Fruit fly (Drosophila melanogaster): ENCODE results near the gene CG5023.
A peak's percentile ranks its signal among the peaks of the same experiment; 100 is the strongest.

The CG5023 gene

DNA sequence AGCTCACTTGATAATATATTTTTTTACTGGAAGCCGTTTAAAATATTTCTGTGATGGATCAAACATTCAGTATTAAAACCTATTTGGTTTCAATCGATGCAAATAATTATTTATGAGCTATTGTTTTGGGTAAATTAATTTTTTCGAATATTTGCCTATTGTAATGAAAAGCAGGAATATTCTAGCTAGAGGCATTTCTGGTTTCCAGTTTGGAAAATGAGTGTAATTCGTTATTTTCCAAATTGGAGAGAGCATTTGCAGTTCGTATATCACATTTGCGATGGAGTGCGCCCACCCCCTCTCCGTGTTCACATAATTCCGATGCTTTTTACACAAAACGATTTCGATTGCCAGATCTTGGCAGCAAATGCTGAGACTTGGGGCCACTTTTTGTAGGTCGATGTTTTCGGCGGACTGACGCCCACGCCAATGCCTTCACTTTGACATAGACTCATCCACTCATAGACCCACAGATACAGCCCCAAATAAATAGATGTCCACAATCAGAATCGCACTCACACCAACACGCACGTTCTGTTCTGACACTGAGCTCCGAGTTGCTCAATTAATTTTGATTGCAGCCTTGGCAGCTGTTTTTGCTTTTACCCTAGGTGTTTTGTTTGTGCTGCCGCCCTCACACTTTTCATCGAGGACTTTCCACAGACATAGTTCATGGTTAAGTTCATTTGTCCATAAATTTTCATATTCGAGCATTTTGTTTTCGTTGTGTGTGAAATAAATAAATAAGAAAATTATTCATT is 1.4 kb upstream of the CG5023 start:
- TF ChIP-seq sv (GFP tag; optimal IDR thresholded peaks at IDR 0.05) (no peak), foxo (GFP tag; optimal IDR thresholded peaks at IDR 0.05) (no peak), GATAd (GFP tag; optimal IDR thresholded peaks at IDR 0.05) (no peak), Sp1 (GFP tag; optimal IDR thresholded peaks at IDR 0.05) (no peak), Abd-B (GFP tag; optimal IDR thresholded peaks at IDR 0.05) (no peak), tai (GFP tag; optimal IDR thresholded peaks at IDR 0.05) (no peak), Rel (GFP tag; optimal IDR thresholded peaks at IDR 0.05) (no peak), Rel (tag; optimal IDR thresholded peaks at IDR 0.05) (no peak), Hnf4 (GFP tag; optimal IDR thresholded peaks at IDR 0.05) (no peak), OdsH (GFP tag; optimal IDR thresholded peaks at IDR 0.05) (no peak), Dif (GFP tag; optimal IDR thresholded peaks at IDR 0.05; ENCODE audit: partially characterized antibody) (no peak), Dfd (GFP tag; optimal IDR thresholded peaks at IDR 0.05) (no peak), jim (GFP tag; optimal IDR thresholded peaks at IDR 0.05) (no peak), lola (GFP tag; optimal IDR thresholded peaks at IDR 0.05) (no peak), brk (GFP tag; optimal IDR thresholded peaks at IDR 0.05) (no peak), fru (GFP tag; optimal IDR thresholded peaks at IDR 0.05) (no peak), woc (GFP tag; optimal IDR thresholded peaks at IDR 0.05) (no peak), dl (GFP tag; optimal IDR thresholded peaks at IDR 0.05; ENCODE audit: insufficient read depth in 1 of 2, partially characterized antibody in 2 of 2) (no peak)

DNA sequence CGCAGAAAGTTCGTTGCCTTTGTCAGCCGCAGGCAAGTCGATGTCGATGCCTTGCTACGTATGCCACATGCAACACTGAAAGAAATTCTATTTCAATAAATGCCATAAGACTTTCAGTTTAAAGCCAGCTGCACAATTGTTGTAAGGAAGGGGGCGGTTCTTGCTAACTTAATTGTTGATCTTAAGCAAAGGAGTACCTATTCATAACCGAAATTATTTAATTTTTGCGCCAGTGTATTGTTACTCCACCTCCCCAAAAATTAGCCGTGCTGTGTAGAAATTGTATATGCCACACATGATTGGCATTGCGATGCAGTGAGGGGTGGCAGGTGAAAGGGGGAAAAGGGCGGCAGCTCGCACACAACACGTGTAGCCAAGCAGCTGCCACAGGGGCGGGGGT is 15.8 kb downstream of the CG5023 start:
- TF ChIP-seq Sp1 (GFP tag; optimal IDR thresholded peaks at IDR 0.05) (peak; percentile 24), Dif (GFP tag; optimal IDR thresholded peaks at IDR 0.05; ENCODE audit: partially characterized antibody) (no peak), lola (GFP tag; optimal IDR thresholded peaks at IDR 0.05) (no peak), foxo (GFP tag; optimal IDR thresholded peaks at IDR 0.05) (peak in 1 of 2 experiments; percentile 52), Jra (GFP tag; optimal IDR thresholded peaks at IDR 0.05) (no peak), usp (GFP tag; optimal IDR thresholded peaks at IDR 0.05) (no peak), CG32264 (GFP tag; optimal IDR thresholded peaks at IDR 0.05) (no peak), dsf (GFP tag; optimal IDR thresholded peaks at IDR 0.05; ENCODE audit: borderline replicate concordance) (no peak), N (GFP tag; optimal IDR thresholded peaks at IDR 0.05) (no peak), Hnf4 (GFP tag; optimal IDR thresholded peaks at IDR 0.05) (no peak), Myc (optimal IDR thresholded peaks at IDR 0.05) (no peak), GATAd (GFP tag; optimal IDR thresholded peaks at IDR 0.05) (no peak), Dfd (GFP tag; optimal IDR thresholded peaks at IDR 0.05) (no peak), woc (GFP tag; optimal IDR thresholded peaks at IDR 0.05) (no peak), rgr (GFP tag; optimal IDR thresholded peaks at IDR 0.05) (peak; percentile 17), tai (GFP tag; optimal IDR thresholded peaks at IDR 0.05) (no peak), Hr83 (GFP tag; optimal IDR thresholded peaks at IDR 0.05; ENCODE audit: poor library complexity, severe bottlenecking) (no peak), OdsH (GFP tag; optimal IDR thresholded peaks at IDR 0.05) (peak; percentile 4), fru (GFP tag; optimal IDR thresholded peaks at IDR 0.05) (peak; percentile 49), pan (optimal IDR thresholded peaks at IDR 0.05) (no peak), jim (GFP tag; optimal IDR thresholded peaks at IDR 0.05) (no peak), psq (GFP tag; optimal IDR thresholded peaks at IDR 0.05) (no peak), brk (GFP tag; optimal IDR thresholded peaks at IDR 0.05) (no peak), HLH106 (tag; optimal IDR thresholded peaks at IDR 0.05) (peak; percentile 47), Abd-B (GFP tag; optimal IDR thresholded peaks at IDR 0.05) (no peak), sv (GFP tag; optimal IDR thresholded peaks at IDR 0.05) (no peak), h (GFP tag; optimal IDR thresholded peaks at IDR 0.05) (peak; percentile 42), CG9705 (GFP tag; optimal IDR thresholded peaks at IDR 0.05) (no peak), CrebA (GFP tag; optimal IDR thresholded peaks at IDR 0.05; ENCODE audit: borderline replicate concordance) (no peak), dmrt93B (GFP tag; optimal IDR thresholded peaks at IDR 0.05) (peak; percentile 22), Mio (GFP tag; optimal IDR thresholded peaks at IDR 0.05) (no peak), sage (GFP tag; optimal IDR thresholded peaks at IDR 0.05) (no peak), Rel (GFP tag; optimal IDR thresholded peaks at IDR 0.05) (no peak), Rel (tag; optimal IDR thresholded peaks at IDR 0.05) (no peak), ey (GFP tag; optimal IDR thresholded peaks at IDR 0.05) (peak; percentile 38), Vsx2 (GFP tag; optimal IDR thresholded peaks at IDR 0.05; ENCODE audit: partially characterized antibody) (no peak), dl (GFP tag; optimal IDR thresholded peaks at IDR 0.05; ENCODE audit: insufficient read depth in 1 of 2, partially characterized antibody in 2 of 2) (no peak), br (GFP tag; optimal IDR thresholded peaks at IDR 0.05) (peak; percentile 17), Hr78 (GFP tag; optimal IDR thresholded peaks at IDR 0.05) (no peak)
